Worm (Caenorhabditis elegans) whole organism, L3 larva: Measurements from ENCODE around the gene K04C2.8.

Experiments used
- lin-39 ChIP-seq: fragments of 150-350 bp; optimal IDR thresholded peaks from 2 replicates; lab custom pipeline; 2018; ENCODE audit warnings: missing biosample characterization, missing genetic modification reagents, missing genetic modification characterization
- nhr-77 ChIP-seq: fragments of 150-350 bp; optimal IDR thresholded peaks from 2 replicates; lab custom pipeline; 2014; ENCODE audit warnings: missing biosample characterization, missing genetic modification characterization
- pqm-1 ChIP-seq: fragments of 150-350 bp; optimal IDR thresholded peaks from 2 replicates; lab custom pipeline; 2017; ENCODE audit warnings: missing biosample characterization, missing genetic modification characterization, inconsistent platforms
- zag-1 ChIP-seq: fragments of 150-350 bp; optimal IDR thresholded peaks from 2 replicates; lab custom pipeline; 2014; ENCODE audit warnings: missing biosample characterization, missing genetic modification characterization

DNA sequence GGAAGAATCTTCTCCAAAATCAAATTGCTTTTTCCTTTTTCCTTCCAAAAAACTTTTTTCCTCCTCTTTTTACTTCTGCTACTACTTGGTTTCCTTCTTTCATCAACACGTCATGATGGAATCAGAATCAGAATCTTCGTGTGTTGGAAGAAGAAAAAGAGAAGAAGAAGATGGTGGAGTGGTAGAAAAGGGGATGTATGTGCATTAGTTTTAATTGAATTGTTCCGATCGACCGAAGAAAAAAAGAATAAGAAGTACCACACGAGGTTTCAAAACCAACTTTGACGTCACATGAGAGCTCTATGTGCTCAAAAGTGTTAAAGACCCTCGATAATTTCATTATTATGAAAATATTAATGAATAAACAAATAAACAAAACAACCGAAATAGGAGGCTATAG is 44.7 kb downstream of the K04C2.8 start:
- no peak for TF ChIP-seq nhr-77 (tag; lab: Kevin White, UChicago)
- TF ChIP-seq lin-39 = no peak
- no peak for TF ChIP-seq pqm-1
- no peak for TF ChIP-seq zag-1 (tag; lab: Kevin White, UChicago)
